Fruit fly (Drosophila melanogaster) whole organism, embryonic: ENCODE measurements around the gene CG42819.

Experiments
- Ada2b ChIP-seq: fragments of 200-800 bp; sonication (Bioruptor generic); IDR thresholded peaks from 2 replicates; pipeline ENCODE4 v1.3.6; 2022; ENCODE audit warnings: missing biosample characterization, missing genetic modification characterization
- Aef1 ChIP-seq: fragments of 200-800 bp; sonication (Bioruptor generic); IDR thresholded peaks from 3 replicates; pipeline ENCODE4 v1.3.6; 2022; ENCODE audit warnings: missing biosample characterization, missing genetic modification characterization
- Asciz ChIP-seq: fragments of 200-800 bp; sonication (Bioruptor generic); optimal IDR thresholded peaks from 2 replicates; lab custom pipeline; 2017; ENCODE audit warnings: missing biosample characterization, mild to moderate bottlenecking, missing genetic modification characterization, missing genetic modification reagents
- CG1024 ChIP-seq: fragments of 200-800 bp; sonication (Bioruptor generic); IDR thresholded peaks from 2 replicates; pipeline ENCODE4 v1.3.6; 2022; ENCODE audit warnings: missing biosample characterization, missing genetic modification characterization
- CG10267 ChIP-seq: fragments of 200-800 bp; sonication (Bioruptor generic); optimal IDR thresholded peaks from 2 replicates; lab custom pipeline; 2018; ENCODE audit warnings: missing biosample characterization, mild to moderate bottlenecking, missing genetic modification characterization, moderate library complexity
- CG10321 ChIP-seq: fragments of 200-800 bp; sonication (Bioruptor generic); IDR thresholded peaks from 2 replicates; pipeline ENCODE4 v1.3.6; 2022; ENCODE audit warnings: missing biosample characterization, missing genetic modification characterization
- CG11247 ChIP-seq: fragments of 200-800 bp; sonication (Bioruptor generic); IDR thresholded peaks from 2 replicates; pipeline ENCODE4 v1.3.6; 2022; ENCODE audit warnings: missing biosample characterization, missing genetic modification characterization
- CG12219 ChIP-seq: fragments of 200-800 bp; sonication (Bioruptor generic); optimal IDR thresholded peaks from 3 replicates; lab custom pipeline; 2018; ENCODE audit warnings: missing biosample characterization, mild to moderate bottlenecking, missing genetic modification characterization
- CG12391 ChIP-seq: fragments of 200-800 bp; sonication (Bioruptor generic); optimal IDR thresholded peaks from 3 replicates; lab custom pipeline; 2018; ENCODE audit warnings: missing biosample characterization, mild to moderate bottlenecking, missing genetic modification characterization, moderate library complexity
- CG16779 ChIP-seq: fragments of 200-800 bp; sonication (Bioruptor generic); IDR thresholded peaks from 2 replicates; pipeline ENCODE4 v1.3.6; 2022; ENCODE audit warnings: missing biosample characterization, missing genetic modification characterization
- CG16863 ChIP-seq: fragments of 200-800 bp; sonication (Bioruptor generic); optimal IDR thresholded peaks from 3 replicates; lab custom pipeline; 2016; ENCODE audit warnings: missing biosample characterization, missing genetic modification characterization
- CG17359 ChIP-seq: fragments of 200-800 bp; sonication (Bioruptor generic); optimal IDR thresholded peaks from 3 replicates; lab custom pipeline; 2018; ENCODE audit warnings: missing biosample characterization, mild to moderate bottlenecking, missing genetic modification characterization, moderate library complexity
- CG17612 ChIP-seq: fragments of 200-800 bp; sonication (Bioruptor generic); IDR thresholded peaks from 2 replicates; pipeline ENCODE4 v1.3.6; 2022; ENCODE audit warnings: missing biosample characterization, missing genetic modification characterization
- CG18476 ChIP-seq: fragments of 200-800 bp; sonication (Bioruptor generic); optimal IDR thresholded peaks from 2 replicates; lab custom pipeline; 2016; ENCODE audit warnings: missing biosample characterization, mild to moderate bottlenecking, missing genetic modification characterization
- CG2120 ChIP-seq: fragments of 200-800 bp; sonication (Bioruptor generic); optimal IDR thresholded peaks from 3 replicates; lab custom pipeline; 2016; ENCODE audit warnings: missing biosample characterization, missing genetic modification characterization
- CG2129 ChIP-seq: fragments of 200-800 bp; sonication (Bioruptor generic); IDR thresholded peaks from 2 replicates; pipeline ENCODE4 v1.3.6; 2022; ENCODE audit warnings: missing biosample characterization, missing genetic modification characterization; ENCODE audit not compliant: partially characterized antibody
- CG34224 ChIP-seq: fragments of 200-800 bp; sonication (Bioruptor generic); IDR thresholded peaks from 3 replicates; pipeline ENCODE4 v1.3.6; 2022; ENCODE audit warnings: missing biosample characterization, missing genetic modification characterization; ENCODE audit not compliant: partially characterized antibody
- CG4328 ChIP-seq: fragments of 200-800 bp; sonication (Bioruptor generic); optimal IDR thresholded peaks from 3 replicates; lab custom pipeline; 2017; ENCODE audit warnings: missing biosample characterization, missing genetic modification reagents, missing genetic modification characterization
- CG4730 ChIP-seq: fragments of 200-800 bp; sonication (Bioruptor generic); IDR thresholded peaks from 2 replicates; pipeline ENCODE4 v1.3.6; 2022; ENCODE audit warnings: missing biosample characterization, missing genetic modification characterization
- CG5953 ChIP-seq: fragments of 200-800 bp; sonication (Bioruptor generic); IDR thresholded peaks from 2 replicates; pipeline ENCODE4 v1.3.6; 2022; ENCODE audit warnings: missing biosample characterization, missing genetic modification characterization
- CG6791 ChIP-seq: fragments of 200-800 bp; sonication (Bioruptor generic); IDR thresholded peaks from 3 replicates; pipeline ENCODE4 v1.3.6; 2022; ENCODE audit warnings: missing biosample characterization, missing genetic modification characterization; ENCODE audit not compliant: partially characterized antibody
- CrebB ChIP-seq: fragments of 200-800 bp; sonication (Bioruptor generic); optimal IDR thresholded peaks from 3 replicates; lab custom pipeline; 2018; ENCODE audit warnings: missing biosample characterization, mild to moderate bottlenecking, missing genetic modification characterization
- Doc3 ChIP-seq: fragments of 200-800 bp; sonication (Bioruptor generic); IDR thresholded peaks from 3 replicates; pipeline ENCODE4 v1.3.6; 2022; ENCODE audit warnings: missing biosample characterization, missing genetic modification characterization; ENCODE audit not compliant: partially characterized antibody
- Ets65A ChIP-seq: fragments of 200-800 bp; sonication (Bioruptor generic); peaks from one replicate; lab custom pipeline; 2016; ENCODE audit warnings: missing biosample characterization, missing genetic modification characterization
- Fer1 ChIP-seq: fragments of 200-800 bp; sonication (Bioruptor generic); optimal IDR thresholded peaks from 2 replicates; lab custom pipeline; 2017; ENCODE audit warnings: missing biosample characterization, mild to moderate bottlenecking, missing genetic modification characterization
- Fer2 ChIP-seq: fragments of 200-800 bp; sonication (Bioruptor generic); optimal IDR thresholded peaks from 2 replicates; lab custom pipeline; 2018; ENCODE audit warnings: missing biosample characterization, mild to moderate bottlenecking, missing genetic modification characterization, moderate library complexity
- H2.0 ChIP-seq: fragments of 200-800 bp; sonication (Bioruptor generic); IDR thresholded peaks from 2 replicates; pipeline ENCODE4 v1.3.6; 2022; ENCODE audit warnings: missing biosample characterization, missing genetic modification characterization
- HHEX ChIP-seq: fragments of 200-800 bp; sonication (Bioruptor generic); optimal IDR thresholded peaks from 3 replicates; lab custom pipeline; 2017; ENCODE audit warnings: missing biosample characterization, mild to moderate bottlenecking, missing genetic modification characterization, missing genetic modification reagents
- HLH3B ChIP-seq: fragments of 200-800 bp; sonication (Bioruptor generic); IDR thresholded peaks from 2 replicates; pipeline ENCODE4 v1.3.6; 2022; ENCODE audit warnings: missing biosample characterization, missing genetic modification characterization
- Jarid2 ChIP-seq: fragments of 200-800 bp; sonication (Bioruptor generic); optimal IDR thresholded peaks from 3 replicates; lab custom pipeline; 2017; ENCODE audit warnings: mild to moderate bottlenecking, missing biosample characterization, missing genetic modification reagents, missing genetic modification characterization
- Lpt ChIP-seq: fragments of >200 bp; optimal IDR thresholded peaks from 2 replicates; lab custom pipeline; 2018; ENCODE audit warnings: missing biosample characterization, missing genetic modification characterization
- Pdp1 ChIP-seq, 2 experiments: fragments of 200-800 bp; sonication (Bioruptor generic); optimal IDR thresholded peaks; 3 replicates each; lab custom pipeline; 2016; ENCODE audit warnings: missing biosample characterization in 2 of 2, missing genetic modification characterization in 2 of 2, mild to moderate bottlenecking in 1 of 2, moderate library complexity in 1 of 2
- Poxn ChIP-seq: fragments of 200-800 bp; sonication (Bioruptor generic); IDR thresholded peaks from 2 replicates; pipeline ENCODE4 v1.3.6; 2022; ENCODE audit warnings: missing biosample characterization, missing genetic modification characterization
- Ptx1 ChIP-seq: fragments of 200-800 bp; sonication (Bioruptor generic); IDR thresholded peaks from 2 replicates; pipeline ENCODE4 v1.3.6; 2022; ENCODE audit warnings: missing biosample characterization, missing genetic modification characterization
- Ssrp ChIP-seq: fragments of 200-800 bp; sonication (Bioruptor generic); optimal IDR thresholded peaks from 2 replicates; lab custom pipeline; 2018; ENCODE audit warnings: missing biosample characterization, mild to moderate bottlenecking, missing genetic modification characterization, moderate library complexity
- btn ChIP-seq: fragments of 200-800 bp; sonication (Bioruptor generic); optimal IDR thresholded peaks from 2 replicates; lab custom pipeline; 2016; ENCODE audit warnings: missing biosample characterization, missing genetic modification characterization
- cwo ChIP-seq: fragments of 200-800 bp; sonication (Bioruptor generic); optimal IDR thresholded peaks from 3 replicates; lab custom pipeline; 2017; ENCODE audit warnings: missing biosample characterization, missing genetic modification characterization, mild to moderate bottlenecking, moderate library complexity, missing genetic modification reagents
- dimm ChIP-seq: fragments of 200-800 bp; sonication (Bioruptor generic); IDR thresholded peaks from 2 replicates; pipeline ENCODE4 v1.3.6; 2022; ENCODE audit warnings: missing biosample characterization, missing genetic modification characterization
- fd102C ChIP-seq: fragments of 200-800 bp; sonication (Bioruptor generic); optimal IDR thresholded peaks from 2 replicates; lab custom pipeline; 2018; ENCODE audit warnings: missing biosample characterization, mild to moderate bottlenecking, missing genetic modification characterization, moderate library complexity
- fd96Cb ChIP-seq: fragments of 200-800 bp; sonication (Bioruptor generic); optimal IDR thresholded peaks from 2 replicates; lab custom pipeline; 2018; ENCODE audit warnings: missing biosample characterization, mild to moderate bottlenecking, missing genetic modification characterization, moderate library complexity
- her ChIP-seq: fragments of 200-800 bp; sonication (Bioruptor generic); optimal IDR thresholded peaks from 2 replicates; lab custom pipeline; 2016; ENCODE audit warnings: missing biosample characterization, missing genetic modification characterization
- inv ChIP-seq: fragments of 200-800 bp; sonication (Bioruptor generic); IDR thresholded peaks from 2 replicates; pipeline ENCODE4 v1.3.6; 2022; ENCODE audit warnings: missing biosample characterization, missing genetic modification characterization; ENCODE audit not compliant: partially characterized antibody
- kni ChIP-seq: fragments of 200-800 bp; sonication (Bioruptor generic); optimal IDR thresholded peaks from 3 replicates; lab custom pipeline; 2017; ENCODE audit warnings: mild to moderate bottlenecking, missing biosample characterization, missing genetic modification reagents, missing genetic modification characterization
- pros ChIP-seq: fragments of 200-800 bp; sonication (Bioruptor generic); optimal IDR thresholded peaks from 3 replicates; lab custom pipeline; 2019; ENCODE audit warnings: missing biosample characterization, mild to moderate bottlenecking, missing genetic modification characterization, moderate library complexity
- sima ChIP-seq: fragments of 200-800 bp; sonication (Bioruptor generic); optimal IDR thresholded peaks from 2 replicates; lab custom pipeline; 2016; ENCODE audit warnings: missing biosample characterization, missing genetic modification characterization
- sna ChIP-seq: fragments of 200-800 bp; sonication (Bioruptor generic); IDR thresholded peaks from 2 replicates; pipeline ENCODE4 v1.3.6; 2022; ENCODE audit warnings: missing biosample characterization, missing genetic modification characterization; ENCODE audit not compliant: partially characterized antibody
- stc ChIP-seq: fragments of 200-800 bp; sonication (Bioruptor generic); IDR thresholded peaks from 2 replicates; pipeline ENCODE4 v1.3.6; 2022; ENCODE audit warnings: missing biosample characterization, missing genetic modification characterization
- stwl ChIP-seq: fragments of 200-800 bp; sonication (Bioruptor generic); optimal IDR thresholded peaks from 3 replicates; lab custom pipeline; 2018; ENCODE audit warnings: missing biosample characterization, mild to moderate bottlenecking, missing genetic modification characterization, moderate library complexity
- tap ChIP-seq: fragments of 200-800 bp; optimal IDR thresholded peaks from 3 replicates; lab custom pipeline; 2019; ENCODE audit warnings: missing biosample characterization, mild to moderate bottlenecking, missing genetic modification characterization, moderate library complexity
- z ChIP-seq: fragments of 200-800 bp; sonication (Bioruptor generic); IDR thresholded peaks from 3 replicates; pipeline ENCODE4 v1.3.6; 2022; ENCODE audit warnings: missing biosample characterization, missing genetic modification characterization

Gene CG42819

dm6 chr2L:8381508-8382036 lies 7.6 kb downstream of the CG42819 start, which contains the start of gene AlaRS (continued):
- TF ChIP-seq CG5953 (GFP tag; lab: Robert Waterston, UW): no peak
- peak; percentile 67 for TF ChIP-seq CG10267 (tag; lab: Kevin White, UChicago)
- peak; percentile 73 for TF ChIP-seq Doc3 (GFP tag; lab: Robert Waterston, UW)
- TF ChIP-seq CG2129 (GFP tag; lab: Robert Waterston, UW): peak; percentile 35
- TF ChIP-seq z (GFP tag; lab: Robert Waterston, UW): no peak
- no peak for TF ChIP-seq Lpt
- no peak for TF ChIP-seq sima (GFP tag; lab: Kevin White, UChicago)
- no peak for TF ChIP-seq Aef1 (GFP tag; lab: Robert Waterston, UW)
- TF ChIP-seq Ssrp: peak; percentile 4
- peak; percentile 58 for TF ChIP-seq kni (GFP tag; lab: Kevin White, UChicago)
- no peak for TF ChIP-seq pros (GFP tag; lab: Kevin White, UChicago)
- TF ChIP-seq stwl (tag; lab: Kevin White, UChicago): peak; percentile 45
- peak in 1 of 2 experiments; percentile 60 for TF ChIP-seq Pdp1 (GFP tag; optimal IDR thresholded peaks at IDR 0.05; lab: Kevin White, UChicago)
- peak; percentile 37 for TF ChIP-seq CG17359
- TF ChIP-seq HHEX (GFP tag; lab: Kevin White, UChicago): peak; percentile 15
- no peak for TF ChIP-seq H2.0 (GFP tag; lab: Robert Waterston, UW)
- TF ChIP-seq Ets65A (GFP tag; lab: Kevin White, UChicago): no peak
- no peak for TF ChIP-seq CrebB
- 0 out of 2 replicates have a peak, but pooled peaks have one; percentile 7 for TF ChIP-seq Ptx1 (GFP tag; lab: Robert Waterston, UW)
- no peak for TF ChIP-seq her
- TF ChIP-seq sna (GFP tag; lab: Robert Waterston, UW): peak; percentile 75
- no peak for TF ChIP-seq Fer2 (tag; lab: Kevin White, UChicago)
- TF ChIP-seq CG4730 (GFP tag; lab: Robert Waterston, UW): no peak
- TF ChIP-seq CG1024 (GFP tag; lab: Robert Waterston, UW): no peak
- TF ChIP-seq Fer1 (GFP tag; lab: Kevin White, UChicago): peak; percentile 57
- no peak for TF ChIP-seq Jarid2 (GFP tag; lab: Kevin White, UChicago)
- peak; percentile 46 for TF ChIP-seq inv
- TF ChIP-seq cwo (GFP tag; lab: Kevin White, UChicago): peak; percentile 44
- 0 out of 2 replicates have a peak, but pooled peaks have one; percentile 21 for TF ChIP-seq stc (GFP tag; lab: Robert Waterston, UW)
- TF ChIP-seq CG18476 (GFP tag; lab: Kevin White, UChicago): peak; percentile 12
- TF ChIP-seq CG2120 (GFP tag; lab: Kevin White, UChicago): peak; percentile 66
- peak; percentile 4 for TF ChIP-seq tap (tag; lab: Kevin White, UChicago)
- no peak for TF ChIP-seq HLH3B
- TF ChIP-seq Poxn (GFP tag; lab: Robert Waterston, UW): no peak
- TF ChIP-seq CG12391 (tag; lab: Kevin White, UChicago): peak; percentile 67
- peak; percentile 16 for TF ChIP-seq Asciz (GFP tag; lab: Kevin White, UChicago)
- no peak for TF ChIP-seq CG16779
- no peak for TF ChIP-seq CG17612 (GFP tag; lab: Robert Waterston, UW)
- no peak for TF ChIP-seq CG10321 (GFP tag; lab: Robert Waterston, UW)
- peak; percentile 3 for TF ChIP-seq CG12219 (GFP tag; lab: Kevin White, UChicago)
- no peak for TF ChIP-seq Ada2b
- TF ChIP-seq CG16863 (GFP tag; lab: Kevin White, UChicago): no peak
- TF ChIP-seq CG11247 (GFP tag; lab: Robert Waterston, UW): no peak
- TF ChIP-seq CG34224 (GFP tag; lab: Robert Waterston, UW): peak; percentile 61
- TF ChIP-seq fd102C (GFP tag; lab: Kevin White, UChicago): no peak
- no peak for TF ChIP-seq btn (GFP tag; lab: Kevin White, UChicago)
- peak; percentile 59; the same call in 2 of the 3 replicates for TF ChIP-seq CG6791 (GFP tag; lab: Robert Waterston, UW)
- no peak for TF ChIP-seq dimm (GFP tag; lab: Robert Waterston, UW)
- peak; percentile 27 for TF ChIP-seq CG4328 (GFP tag; lab: Kevin White, UChicago)
- no peak for TF ChIP-seq fd96Cb (tag; lab: Kevin White, UChicago)
